Worm (Caenorhabditis elegans) whole organism, midembryonic: Measurements from ENCODE around the gene eat-20.

Source experiments
- T22C8.4 ChIP-seq: fragments of 200-800 bp; sonication (Bioruptor generic); IDR thresholded peaks from 2 replicates; pipeline ENCODE4 v1.3.6; 2022; ENCODE audit warnings: missing genetic modification characterization, missing compliant biosample characterization
- flt-1 ChIP-seq: fragments of 200-800 bp; sonication (Bioruptor generic); IDR thresholded peaks from 2 replicates; pipeline ENCODE4 v1.3.6; 2022; ENCODE audit warnings: missing genetic modification characterization, missing compliant biosample characterization
- ref-1 ChIP-seq: fragments of 200-800 bp; sonication (Bioruptor generic); conservative IDR thresholded peaks from 2 replicates; pipeline ENCODE4 v1.3.6; 2022; ENCODE audit warnings: missing genetic modification reagents, missing genetic modification characterization, missing compliant biosample characterization
- tab-1 ChIP-seq: fragments of 200-800 bp; sonication (Bioruptor generic); IDR thresholded peaks from 2 replicates; pipeline ENCODE4 v1.3.6; 2022; ENCODE audit warnings: missing genetic modification characterization, missing compliant biosample characterization
- ztf-29 ChIP-seq: fragments of 200-800 bp; sonication (Bioruptor generic); IDR thresholded peaks from 2 replicates; pipeline ENCODE4 v1.3.6; 2022; ENCODE audit warnings: missing genetic modification reagents, missing genetic modification characterization, missing compliant biosample characterization

DNA sequence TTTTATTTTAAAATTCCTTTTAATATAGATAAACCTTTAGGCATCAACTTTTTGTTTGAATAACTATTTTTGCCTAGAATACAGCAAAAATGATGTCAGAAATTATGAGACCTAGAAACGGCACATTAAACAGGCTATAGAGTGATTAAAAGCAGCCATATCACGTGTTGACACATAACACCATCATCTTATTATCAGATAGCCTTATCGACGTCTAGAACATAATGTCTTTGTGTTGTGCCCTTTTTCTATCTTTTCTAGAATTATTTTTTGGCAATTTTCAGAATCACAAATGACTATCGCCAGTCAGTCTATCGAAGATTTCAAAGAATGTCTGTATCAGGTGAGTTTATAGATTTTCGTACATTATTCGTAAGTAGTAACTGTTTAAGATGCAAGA is 15.7 kb upstream of the eat-20 start:
- no peak for TF ChIP-seq ref-1 (GFP tag; lab: Robert Waterston, UW)
- TF ChIP-seq flt-1 (GFP tag; lab: Robert Waterston, UW): no peak
- TF ChIP-seq tab-1 (GFP tag; lab: Robert Waterston, UW): no peak
- TF ChIP-seq ztf-29: no peak
- no peak for TF ChIP-seq T22C8.4 (GFP tag; lab: Robert Waterston, UW)
